Worm (Caenorhabditis elegans): Measurements from ENCODE around the gene nhr-209.
A peak's percentile ranks its signal among the peaks of the same experiment; 100 is the strongest.

The nhr-209 gene

ce11 chrV:12098123-12098522 lies at the start of gene nhr-209:
Gene nhr-209, plus strand, starts transcription at chrV:12098149.
- TF ChIP-seq aly-1 (tag; optimal IDR thresholded peaks at IDR 0.05) (no peak), pes-1 (GFP tag; IDR thresholded peaks at IDR 0.05) (no peak), hmbx-1 (tag; optimal IDR thresholded peaks at IDR 0.05) (no peak), sea-1 (GFP tag; conservative IDR thresholded peaks at IDR 0.05) (no peak), B0310.2 (tag; optimal IDR thresholded peaks at IDR 0.05) (no peak), ama-1 (optimal IDR thresholded peaks at IDR 0.05) (no peak), tra-4 (tag; optimal IDR thresholded peaks at IDR 0.05) (no peak), tbx-11 (GFP tag; IDR thresholded peaks at IDR 0.05) (no peak), tbx-37 (GFP tag; conservative IDR thresholded peaks at IDR 0.05) (no peak), F13C5.2 (tag; optimal IDR thresholded peaks at IDR 0.05) (no peak), flt-1 (GFP tag; IDR thresholded peaks at IDR 0.05) (no peak), scrt-1 (GFP tag; IDR thresholded peaks at IDR 0.05) (no peak), hmg-4 (GFP tag; optimal IDR thresholded peaks at IDR 0.05) (no peak)

- TF ChIP-seq tbx-11 (GFP tag; IDR thresholded peaks at IDR 0.05): no peak
- no peak for TF ChIP-seq aly-1 (tag; optimal IDR thresholded peaks at IDR 0.05)
- TF ChIP-seq ama-1 (optimal IDR thresholded peaks at IDR 0.05): no peak
- TF ChIP-seq ceh-13 (GFP tag; optimal IDR thresholded peaks at IDR 0.05): no peak
- no peak for TF ChIP-seq hmbx-1 (tag; optimal IDR thresholded peaks at IDR 0.05)
- no peak for TF ChIP-seq sea-1 (GFP tag; conservative IDR thresholded peaks at IDR 0.05)
- no peak for TF ChIP-seq tbx-37 (GFP tag; conservative IDR thresholded peaks at IDR 0.05)
- no peak for TF ChIP-seq ets-7 (tag; optimal IDR thresholded peaks at IDR 0.05)
- TF ChIP-seq hmg-4 (GFP tag; optimal IDR thresholded peaks at IDR 0.05): no peak
- TF ChIP-seq ceh-36 (tag; optimal IDR thresholded peaks at IDR 0.05): no peak
- no peak for TF ChIP-seq pes-1 (GFP tag; IDR thresholded peaks at IDR 0.05)
- no peak for TF ChIP-seq flt-1 (GFP tag; IDR thresholded peaks at IDR 0.05)
- TF ChIP-seq F13C5.2 (tag; optimal IDR thresholded peaks at IDR 0.05): no peak
- no peak for TF ChIP-seq B0310.2 (tag; optimal IDR thresholded peaks at IDR 0.05)
- no peak for TF ChIP-seq tra-4 (tag; optimal IDR thresholded peaks at IDR 0.05)
- TF ChIP-seq scrt-1 (GFP tag; IDR thresholded peaks at IDR 0.05): no peak
- no peak for TF ChIP-seq hnd-1 (tag; optimal IDR thresholded peaks at IDR 0.05)
These were observed 49.5 kb upstream of the nhr-209 start, which contains the start of gene dars-2 for ce11 chrV:12048445-12048844. Gene dars-2, plus strand, starts transcription at chrV:12048745.

ce11 chrV:12053598-12053997 lies 44.4 kb upstream of the nhr-209 start, which contains the start of gene F10C2.7:
Gene F10C2.7, plus strand, starts transcription at chrV:12053898.
- no peak for TF ChIP-seq B0310.2 (tag; optimal IDR thresholded peaks at IDR 0.05)
- no peak for TF ChIP-seq tbx-37 (GFP tag; conservative IDR thresholded peaks at IDR 0.05)
- TF ChIP-seq flt-1 (GFP tag; IDR thresholded peaks at IDR 0.05): no peak

ce11 chrV:12059719-12060118 lies 38.2 kb upstream of the nhr-209 start, which contains the start of gene R07B7.2:
Gene R07B7.2, minus strand, starts transcription at chrV:12059753.
- TF ChIP-seq tbx-37 (GFP tag; conservative IDR thresholded peaks at IDR 0.05): no peak
- no peak for TF ChIP-seq ceh-13 (GFP tag; optimal IDR thresholded peaks at IDR 0.05)
- no peak for TF ChIP-seq flt-1 (GFP tag; IDR thresholded peaks at IDR 0.05)
- no peak for TF ChIP-seq hmbx-1 (tag; optimal IDR thresholded peaks at IDR 0.05)
- no peak for TF ChIP-seq tra-4 (tag; optimal IDR thresholded peaks at IDR 0.05)
- no peak for TF ChIP-seq hnd-1 (tag; optimal IDR thresholded peaks at IDR 0.05)
- no peak for TF ChIP-seq F13C5.2 (tag; optimal IDR thresholded peaks at IDR 0.05)
- no peak for TF ChIP-seq scrt-1 (GFP tag; IDR thresholded peaks at IDR 0.05)
- TF ChIP-seq aly-1 (tag; optimal IDR thresholded peaks at IDR 0.05): no peak
- no peak for TF ChIP-seq pes-1 (GFP tag; IDR thresholded peaks at IDR 0.05)
- no peak for TF ChIP-seq ama-1 (optimal IDR thresholded peaks at IDR 0.05)
- no peak for TF ChIP-seq B0310.2 (tag; optimal IDR thresholded peaks at IDR 0.05)
- TF ChIP-seq hmg-4 (GFP tag; optimal IDR thresholded peaks at IDR 0.05): no peak
- no peak for TF ChIP-seq ceh-36 (tag; optimal IDR thresholded peaks at IDR 0.05)
- TF ChIP-seq tbx-11 (GFP tag; IDR thresholded peaks at IDR 0.05): no peak
- TF ChIP-seq ets-7 (tag; optimal IDR thresholded peaks at IDR 0.05): no peak
- TF ChIP-seq sea-1 (GFP tag; conservative IDR thresholded peaks at IDR 0.05): no peak

ce11 chrV:12063036-12063435 lies 34.9 kb upstream of the nhr-209 start, which contains the start of gene clh-6:
Gene clh-6, minus strand, starts transcription at chrV:12063368.
- peak; percentile 79 for TF ChIP-seq ama-1 (optimal IDR thresholded peaks at IDR 0.05)
- TF ChIP-seq ceh-13 (GFP tag; optimal IDR thresholded peaks at IDR 0.05): no peak
- TF ChIP-seq flt-1 (GFP tag; IDR thresholded peaks at IDR 0.05): no peak
- no peak for TF ChIP-seq tra-4 (tag; optimal IDR thresholded peaks at IDR 0.05)

- no peak for TF ChIP-seq hmg-4 (GFP tag; optimal IDR thresholded peaks at IDR 0.05)
- no peak for TF ChIP-seq ceh-13 (GFP tag; optimal IDR thresholded peaks at IDR 0.05)
- no peak for TF ChIP-seq pes-1 (GFP tag; IDR thresholded peaks at IDR 0.05)
- TF ChIP-seq scrt-1 (GFP tag; IDR thresholded peaks at IDR 0.05): no peak
- no peak for TF ChIP-seq hmbx-1 (tag; optimal IDR thresholded peaks at IDR 0.05)
- TF ChIP-seq B0310.2 (tag; optimal IDR thresholded peaks at IDR 0.05): no peak
- no peak for TF ChIP-seq hnd-1 (tag; optimal IDR thresholded peaks at IDR 0.05)
- TF ChIP-seq tra-4 (tag; optimal IDR thresholded peaks at IDR 0.05): no peak
- no peak for TF ChIP-seq tbx-37 (GFP tag; conservative IDR thresholded peaks at IDR 0.05)
- TF ChIP-seq ceh-36 (tag; optimal IDR thresholded peaks at IDR 0.05): no peak
- TF ChIP-seq ama-1 (optimal IDR thresholded peaks at IDR 0.05): no peak
- TF ChIP-seq flt-1 (GFP tag; IDR thresholded peaks at IDR 0.05): no peak
These were observed 32.6 kb upstream of the nhr-209 start, which contains the start of gene pqn-53 for ce11 chrV:12065369-12065768. Gene pqn-53, minus strand, starts transcription at chrV:12065391.

- TF ChIP-seq pes-1 (GFP tag; IDR thresholded peaks at IDR 0.05) (no peak), hnd-1 (tag; optimal IDR thresholded peaks at IDR 0.05) (no peak), F13C5.2 (tag; optimal IDR thresholded peaks at IDR 0.05) (no peak), flt-1 (GFP tag; IDR thresholded peaks at IDR 0.05) (no peak), ets-7 (tag; optimal IDR thresholded peaks at IDR 0.05) (no peak), ceh-36 (tag; optimal IDR thresholded peaks at IDR 0.05) (no peak), tbx-11 (GFP tag; IDR thresholded peaks at IDR 0.05) (no peak), aly-1 (tag; optimal IDR thresholded peaks at IDR 0.05) (no peak), ama-1 (optimal IDR thresholded peaks at IDR 0.05) (no peak), sea-1 (GFP tag; conservative IDR thresholded peaks at IDR 0.05) (no peak), hmbx-1 (tag; optimal IDR thresholded peaks at IDR 0.05) (no peak), ceh-13 (GFP tag; optimal IDR thresholded peaks at IDR 0.05) (no peak), hmg-4 (GFP tag; optimal IDR thresholded peaks at IDR 0.05) (no peak), scrt-1 (GFP tag; IDR thresholded peaks at IDR 0.05) (no peak)
These were observed 32.1 kb upstream of the nhr-209 start for ce11 chrV:12065859-12066258.

Data from whole organism, early embryonic.